Worm (Caenorhabditis elegans) whole organism, young adult: ENCODE data around the gene unc-112.

Source experiments
- B0336.3 ChIP-seq: fragments of 200-800 bp; sonication (Bioruptor generic); IDR thresholded peaks from 2 replicates; pipeline ENCODE4 v1.3.6; 2022; ENCODE audit warnings: missing genetic modification characterization, missing compliant biosample characterization
- C06A6.2 ChIP-seq: fragments of 200-800 bp; sonication (Bioruptor generic); conservative IDR thresholded peaks from 2 replicates; pipeline ENCODE4 v1.3.6; 2022; ENCODE audit warnings: missing genetic modification characterization, missing compliant biosample characterization
- D2030.7 ChIP-seq: fragments of 200-800 bp; sonication (Bioruptor generic); IDR thresholded peaks from 2 replicates; pipeline ENCODE4 v1.3.6; 2022; ENCODE audit warnings: missing genetic modification reagents, missing genetic modification characterization, missing compliant biosample characterization
- F23B12.7 ChIP-seq: sonication (generic microtip); optimal IDR thresholded peaks from 2 replicates; lab custom pipeline; 2017; ENCODE audit warnings: missing genetic modification characterization, mild to moderate bottlenecking, missing compliant biosample characterization, antibody characterized with exemption, moderate library complexity; ENCODE audit not compliant: insufficient read depth
- F33H1.4 ChIP-seq: fragments of 200-800 bp; sonication (Bioruptor generic); IDR thresholded peaks from 2 replicates; pipeline ENCODE4 v1.3.6; 2022; ENCODE audit warnings: missing genetic modification reagents, missing genetic modification characterization, missing compliant biosample characterization
- F49E8.2 ChIP-seq: sonication (generic microtip); optimal IDR thresholded peaks from 3 replicates; lab custom pipeline; 2017; ENCODE audit warnings: missing genetic modification characterization, mild to moderate bottlenecking, missing compliant biosample characterization, antibody characterized with exemption, moderate library complexity; ENCODE audit not compliant: insufficient read depth
- T07F8.4 ChIP-seq: sonication (generic microtip); optimal IDR thresholded peaks from 2 replicates; lab custom pipeline; 2016; ENCODE audit warnings: mild to moderate bottlenecking, missing genetic modification characterization, moderate library complexity, missing compliant biosample characterization
- cebp-1 ChIP-seq, 2 experiments: fragments of 200-800 bp in 1 of 2; sonication (Bioruptor generic) in 1 of 2; sonication (generic microtip) in 1 of 2; IDR thresholded peaks in 1 of 2; optimal IDR thresholded peaks in 1 of 2; 2 replicates each; pipeline versions ENCODE4 v1.3.6 to Lab custom; 2017 to 2022; ENCODE audit warnings: missing compliant biosample characterization in 2 of 2, missing genetic modification characterization in 2 of 2, mild to moderate bottlenecking in 1 of 2, missing genetic modification reagents in 1 of 2, moderate library complexity in 1 of 2
- ceh-91 ChIP-seq: fragments of 200-800 bp; sonication (Bioruptor generic); IDR thresholded peaks from 2 replicates; pipeline ENCODE4 v1.3.6; 2022; ENCODE audit warnings: missing genetic modification reagents, missing genetic modification characterization, missing compliant biosample characterization
- dox-1 ChIP-seq: fragments of 200-800 bp; sonication (Bioruptor generic); IDR thresholded peaks from 2 replicates; pipeline ENCODE4 v1.3.6; 2022; ENCODE audit warnings: missing genetic modification reagents, missing genetic modification characterization, missing compliant biosample characterization
- dpl-1 ChIP-seq: fragments of 150-350 bp; optimal IDR thresholded peaks from 2 replicates; lab custom pipeline; 2014; ENCODE audit warnings: missing biosample characterization, missing genetic modification reagents, missing genetic modification characterization
- efl-1 ChIP-seq: fragments of 150-350 bp; optimal IDR thresholded peaks from 2 replicates; lab custom pipeline; 2014; ENCODE audit warnings: missing biosample characterization, missing genetic modification reagents, missing genetic modification characterization
- him-1 ChIP-seq: sonication (generic microtip); optimal IDR thresholded peaks from 2 replicates; lab custom pipeline; 2016; ENCODE audit warnings: missing genotype, missing genetic modification reagents, missing genetic modification characterization, missing compliant biosample characterization
- hsf-1 ChIP-seq: fragments of 200-800 bp; sonication (Bioruptor generic); IDR thresholded peaks from 2 replicates; pipeline ENCODE4 v1.3.6; 2022; ENCODE audit warnings: missing genetic modification reagents, missing genetic modification characterization, missing compliant biosample characterization
- lin-35 ChIP-seq, 3 experiments: fragments of 150-350 bp in 2 of 3; sonication (generic microtip) in 1 of 3; optimal IDR thresholded peaks; 2 replicates each; lab custom pipeline; 2014 to 2018; ENCODE audit warnings: missing biosample characterization in 3 of 3, missing genetic modification characterization in 3 of 3, missing genetic modification reagents in 3 of 3
- lin-54 ChIP-seq: fragments of 200-800 bp; sonication (Bioruptor generic); optimal IDR thresholded peaks from 2 replicates; lab custom pipeline; 2018; ENCODE audit warnings: mild to moderate bottlenecking, missing genetic modification characterization, missing compliant biosample characterization
- lsl-1 ChIP-seq: fragments of 200-800 bp; sonication (Bioruptor generic); optimal IDR thresholded peaks from 2 replicates; lab custom pipeline; 2018; ENCODE audit warnings: mild to moderate bottlenecking, missing genetic modification characterization, moderate library complexity, missing compliant biosample characterization
- madf-6 ChIP-seq: fragments of 200-800 bp; sonication (Bioruptor generic); IDR thresholded peaks from 2 replicates; pipeline ENCODE4 v1.3.6; 2022; ENCODE audit warnings: missing genetic modification reagents, missing genetic modification characterization, missing compliant biosample characterization
- madf-8 ChIP-seq: fragments of 200-800 bp; sonication (Bioruptor generic); conservative IDR thresholded peaks from 2 replicates; pipeline ENCODE4 v1.3.6; 2022; ENCODE audit warnings: missing genetic modification reagents, missing genetic modification characterization, missing compliant biosample characterization
- mcd-1 ChIP-seq: fragments of 200-800 bp; sonication (Bioruptor generic); IDR thresholded peaks from 2 replicates; pipeline ENCODE4 v1.3.6; 2022; ENCODE audit warnings: missing genetic modification reagents, missing genetic modification characterization, missing compliant biosample characterization
- rpc-1 ChIP-seq, 2 experiments: fragments of 150-350 bp in 1 of 2; sonication (generic microtip) in 1 of 2; optimal IDR thresholded peaks; 2 replicates each; lab custom pipeline; 2014 to 2018; ENCODE audit warnings: missing biosample characterization in 1 of 2, missing genetic modification characterization in 1 of 2, missing genetic modification reagents in 1 of 2, missing genotype in 1 of 2
- sea-2 ChIP-seq: fragments of 200-800 bp; sonication (Bioruptor generic); IDR thresholded peaks from 2 replicates; pipeline ENCODE4 v1.3.6; 2022; ENCODE audit warnings: missing genetic modification characterization, missing compliant biosample characterization
- snpc-1.1 ChIP-seq: sonication (generic microtip); optimal IDR thresholded peaks from 2 replicates; lab custom pipeline; 2017; ENCODE audit warnings: missing genetic modification characterization, mild to moderate bottlenecking, missing compliant biosample characterization, antibody characterized with exemption, moderate library complexity, missing genotype, missing genetic modification reagents; ENCODE audit not compliant: insufficient read depth
- snpc-1.3 ChIP-seq: sonication (generic microtip); optimal IDR thresholded peaks from 2 replicates; lab custom pipeline; 2017; ENCODE audit warnings: missing genetic modification characterization, mild to moderate bottlenecking, missing compliant biosample characterization, antibody characterized with exemption, moderate library complexity, missing genotype, missing genetic modification reagents; ENCODE audit not compliant: insufficient read depth
- snpc-4 ChIP-seq, 5 experiments: fragments of 150-350 bp in 1 of 5; sonication (generic microtip) in 4 of 5; optimal IDR thresholded peaks; 2 replicates each; lab custom pipeline; 2014 to 2018; ENCODE audit warnings: missing genetic modification characterization in 5 of 5, missing biosample characterization in 3 of 5, antibody characterized with exemption in 2 of 5, mild to moderate bottlenecking in 2 of 5, missing compliant biosample characterization in 2 of 5, missing genotype in 2 of 5, moderate library complexity in 2 of 5, missing genetic modification reagents in 1 of 5
- xnd-1 ChIP-seq: sonication (generic microtip); optimal IDR thresholded peaks from 2 replicates; lab custom pipeline; 2016; ENCODE audit warnings: missing genotype, missing genetic modification reagents, missing genetic modification characterization, missing compliant biosample characterization
- zfh-2 ChIP-seq: fragments of 200-800 bp; sonication (Bioruptor generic); conservative IDR thresholded peaks from 2 replicates; pipeline ENCODE4 v1.3.6; 2022; ENCODE audit warnings: missing genetic modification reagents, missing genetic modification characterization, missing compliant biosample characterization
- ztf-6 ChIP-seq: fragments of 200-800 bp; sonication (Bioruptor generic); IDR thresholded peaks from 2 replicates; pipeline ENCODE4 v1.3.6; 2022; ENCODE audit warnings: missing genetic modification reagents, missing genetic modification characterization, missing compliant biosample characterization

unc-112 gene

DNA sequence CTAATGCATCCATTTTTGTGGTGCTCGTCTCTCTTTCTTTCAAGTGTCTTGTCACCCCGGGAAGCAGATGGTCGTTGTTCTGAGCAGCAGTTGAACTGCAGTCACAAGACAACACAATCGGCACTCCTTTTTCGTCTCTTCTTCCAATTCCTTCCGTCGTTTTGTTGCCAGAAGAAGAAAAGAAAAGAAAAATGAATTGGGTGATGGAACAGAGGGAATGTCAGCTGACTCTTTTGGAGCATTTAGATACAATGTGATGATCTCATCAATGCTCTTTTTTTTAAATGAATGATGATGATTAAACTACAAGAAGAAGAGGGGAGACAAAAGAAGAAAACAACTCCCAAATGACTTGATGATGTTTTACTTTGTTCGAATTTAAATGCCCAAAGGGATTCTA lies 46.5 kb downstream of the unc-112 start:
- TF ChIP-seq ztf-6 (GFP tag; lab: Robert Waterston, UW) = no peak
- no peak for TF ChIP-seq cebp-1 (GFP tag; IDR thresholded peaks at IDR 0.05; lab: Robert Waterston, UW)
- peak; percentile 19 for TF ChIP-seq cebp-1 (tag; optimal IDR thresholded peaks at IDR 0.05; lab: Kevin White, UChicago)

DNA sequence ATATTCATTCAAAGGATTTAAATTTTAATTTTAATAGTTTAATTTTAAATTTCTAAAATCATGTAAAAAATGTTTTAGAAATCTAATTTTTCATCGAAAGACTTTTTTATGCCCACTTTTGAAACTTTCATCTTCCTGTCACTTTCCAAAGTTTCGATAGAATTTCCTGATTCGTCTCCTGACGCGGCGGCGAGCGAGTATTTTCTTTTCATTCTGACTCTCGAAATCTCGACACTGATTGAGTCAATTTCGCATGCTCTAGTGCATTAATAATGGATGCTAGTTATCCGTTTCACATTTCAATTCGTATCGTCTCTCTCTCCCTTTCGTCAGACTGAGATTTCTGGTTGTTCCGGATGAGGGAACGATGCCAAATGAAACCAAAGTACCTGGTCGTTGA lies 47.6 kb downstream of the unc-112 start:
- TF ChIP-seq dox-1 (no peak), hsf-1 (GFP tag; lab: Robert Waterston, UW) (no peak)

DNA sequence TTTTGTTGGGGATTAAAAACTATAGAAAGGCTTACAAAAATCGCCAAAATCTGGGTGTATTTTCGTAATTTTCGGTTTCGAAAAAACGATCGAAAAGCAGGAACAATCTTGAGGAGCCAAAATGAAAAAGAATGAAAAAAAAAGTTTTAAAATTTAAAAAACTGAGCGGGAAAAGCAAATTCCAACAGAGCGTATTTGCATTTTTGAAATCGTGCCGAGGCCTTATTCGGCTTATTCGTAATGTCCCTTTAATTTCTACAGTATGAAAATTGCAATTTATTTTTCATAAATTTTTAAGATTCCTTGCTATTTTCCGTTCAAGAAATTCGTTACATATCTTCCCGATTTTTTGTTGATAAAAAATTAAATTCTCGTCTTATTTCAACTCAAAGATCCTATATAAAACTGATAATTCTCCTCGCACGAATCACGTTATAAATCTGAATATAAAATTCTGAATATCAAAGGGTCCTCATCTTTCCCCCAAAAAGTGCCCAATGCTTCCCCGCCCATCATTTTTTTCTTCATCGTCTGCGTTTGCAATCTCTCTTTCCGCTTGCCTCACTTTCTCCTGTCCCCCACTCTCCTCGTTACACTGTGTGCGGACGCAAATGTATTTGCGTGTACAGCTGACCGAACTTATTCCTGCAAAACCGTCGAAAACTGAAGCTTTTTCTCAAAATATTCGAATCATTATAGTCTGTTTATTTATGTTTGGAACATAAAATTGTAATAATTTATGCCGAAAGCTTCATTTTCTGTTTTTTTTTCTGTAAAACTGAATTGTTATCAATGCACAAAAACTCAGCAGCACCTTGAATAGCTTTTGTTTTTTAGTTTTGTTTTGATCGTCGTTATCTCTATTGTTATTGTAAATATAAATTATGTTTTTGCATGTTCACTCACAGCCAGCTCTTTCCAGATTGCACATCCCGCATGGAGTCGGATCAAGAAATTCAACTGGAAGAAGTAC lies 50.4 kb downstream of the unc-112 start, which contains the start of the genes rfc-1 and pmp-3:
TSS of gene rfc-1 (minus strand) at position 163 of the 973 bp plus-strand sequence.
TSS of gene pmp-3 (plus strand) at position 923 of the 973 bp plus-strand sequence.
- TF ChIP-seq ztf-6 (GFP tag; lab: Robert Waterston, UW) (no peak), rpc-1 (optimal IDR thresholded peaks at IDR 0.05; lab: Kevin White, UChicago) (no peak), rpc-1 (tag; optimal IDR thresholded peaks at IDR 0.05; lab: Kevin White, UChicago) (peak; percentile 6), snpc-4 (GFP tag; optimal IDR thresholded peaks at IDR 0.05; lab: Kevin White, UChicago) (no peak), snpc-4 (tag; optimal IDR thresholded peaks at IDR 0.05; lab: Kevin White, UChicago) (peak in 3 of 4 experiments; percentile 41 to 59 (median 44)), snpc-1.1 (tag; lab: Kevin White, UChicago) (peak; percentile 56), lin-54 (GFP tag; lab: Kevin White, UChicago) (peak; percentile 75), F33H1.4 (peak; percentile 88), ceh-91 (peak; percentile 76), lin-35 (GFP tag; optimal IDR thresholded peaks at IDR 0.05; lab: Kevin White, UChicago) (peak in 1 of 3 experiments; percentile 34), F23B12.7 (tag; lab: Kevin White, UChicago) (peak; percentile 61), dox-1 (peak; percentile 23; the same call in 1 of the 2 replicates), T07F8.4 (tag; lab: Kevin White, UChicago) (no peak), zfh-2 (no peak), F49E8.2 (tag; lab: Kevin White, UChicago) (peak; percentile 69), hsf-1 (GFP tag; lab: Robert Waterston, UW) (0 out of 2 replicates have a peak, but pooled peaks have one; percentile 33), mcd-1 (GFP tag; lab: Robert Waterston, UW) (peak; percentile 81), dpl-1 (GFP tag; lab: Kevin White, UChicago) (peak; percentile 74), xnd-1 (tag; lab: Kevin White, UChicago) (peak; percentile 66), B0336.3 (GFP tag; lab: Robert Waterston, UW) (no peak), D2030.7 (GFP tag; lab: Robert Waterston, UW) (peak; percentile 74; the same call in 1 of the 2 replicates), him-1 (tag; lab: Kevin White, UChicago) (peak; percentile 25), C06A6.2 (GFP tag; lab: Robert Waterston, UW) (no peak), sea-2 (no peak), madf-6 (GFP tag; lab: Robert Waterston, UW) (peak; percentile 88), madf-8 (peak; percentile 78), snpc-1.3 (tag; lab: Kevin White, UChicago) (peak; percentile 58), efl-1 (GFP tag; lab: Kevin White, UChicago) (peak; percentile 92), lsl-1 (GFP tag; lab: Kevin White, UChicago) (peak; percentile 87)
